Worm (Caenorhabditis elegans) whole organism, early embryonic: ENCODE results near the gene srg-48.

Experiments
- B0310.2 ChIP-seq: sonication (generic microtip); optimal IDR thresholded peaks from 2 replicates; lab custom pipeline; 2016; ENCODE audit warnings: mild to moderate bottlenecking, missing genetic modification characterization, missing compliant biosample characterization
- F13C5.2 ChIP-seq: sonication (generic microtip); optimal IDR thresholded peaks from 2 replicates; lab custom pipeline; 2017; ENCODE audit warnings: mild to moderate bottlenecking, missing genetic modification characterization, inconsistent platforms, missing compliant biosample characterization
- aly-1 ChIP-seq: sonication (generic microtip); optimal IDR thresholded peaks from 2 replicates; lab custom pipeline; 2016; ENCODE audit warnings: missing genetic modification characterization, missing compliant biosample characterization
- ama-1 ChIP-seq: fragments of 150-350 bp; optimal IDR thresholded peaks from 2 replicates; lab custom pipeline; 2014
- ceh-13 ChIP-seq: fragments of 200-800 bp; sonication (Bioruptor generic); optimal IDR thresholded peaks from 2 replicates; lab custom pipeline; 2018; ENCODE audit warnings: mild to moderate bottlenecking, missing genetic modification characterization, missing compliant biosample characterization
- ceh-36 ChIP-seq: sonication (generic microtip); optimal IDR thresholded peaks from 2 replicates; lab custom pipeline; 2016; ENCODE audit warnings: missing genetic modification characterization, inconsistent platforms, missing compliant biosample characterization
- ets-7 ChIP-seq: sonication (generic microtip); optimal IDR thresholded peaks from 2 replicates; lab custom pipeline; 2016; ENCODE audit warnings: missing genotype, missing genetic modification characterization, missing compliant biosample characterization
- flt-1 ChIP-seq: fragments of 200-800 bp; sonication (Bioruptor generic); IDR thresholded peaks from 2 replicates; pipeline ENCODE4 v1.3.6; 2022; ENCODE audit warnings: missing genetic modification characterization, missing compliant biosample characterization
- hmbx-1 ChIP-seq: sonication (generic microtip); optimal IDR thresholded peaks from 2 replicates; lab custom pipeline; 2016; ENCODE audit warnings: mild to moderate bottlenecking, missing genetic modification characterization, missing compliant biosample characterization
- hmg-4 ChIP-seq: fragments of 200-800 bp; sonication (Bioruptor generic); optimal IDR thresholded peaks from 2 replicates; lab custom pipeline; 2018; ENCODE audit warnings: mild to moderate bottlenecking, missing genetic modification characterization, missing compliant biosample characterization
- hnd-1 ChIP-seq: sonication (generic microtip); optimal IDR thresholded peaks from 2 replicates; lab custom pipeline; 2016; ENCODE audit warnings: missing genetic modification characterization, missing compliant biosample characterization
- pes-1 ChIP-seq: fragments of 200-800 bp; sonication (Bioruptor generic); IDR thresholded peaks from 2 replicates; pipeline ENCODE4 v1.3.6; 2022; ENCODE audit warnings: missing genetic modification reagents, missing genetic modification characterization, missing compliant biosample characterization
- scrt-1 ChIP-seq: fragments of 200-800 bp; sonication (Bioruptor generic); IDR thresholded peaks from 2 replicates; pipeline ENCODE4 v1.3.6; 2022; ENCODE audit warnings: missing genetic modification characterization, missing compliant biosample characterization
- sea-1 ChIP-seq: fragments of 200-800 bp; sonication (Bioruptor generic); conservative IDR thresholded peaks from 2 replicates; pipeline ENCODE4 v1.3.6; 2022; ENCODE audit warnings: missing genetic modification characterization, missing compliant biosample characterization
- tbx-11 ChIP-seq: fragments of 200-800 bp; sonication (Bioruptor generic); IDR thresholded peaks from 2 replicates; pipeline ENCODE4 v1.3.6; 2022; ENCODE audit warnings: missing genetic modification characterization, missing compliant biosample characterization
- tbx-37 ChIP-seq: fragments of 200-800 bp; sonication (Bioruptor generic); conservative IDR thresholded peaks from 2 replicates; pipeline ENCODE4 v1.3.6; 2022; ENCODE audit warnings: missing genetic modification reagents, missing genetic modification characterization, missing compliant biosample characterization
- tra-4 ChIP-seq: sonication (generic microtip); optimal IDR thresholded peaks from 2 replicates; lab custom pipeline; 2017; ENCODE audit warnings: missing genetic modification characterization, missing compliant biosample characterization

srg-48 gene

DNA sequence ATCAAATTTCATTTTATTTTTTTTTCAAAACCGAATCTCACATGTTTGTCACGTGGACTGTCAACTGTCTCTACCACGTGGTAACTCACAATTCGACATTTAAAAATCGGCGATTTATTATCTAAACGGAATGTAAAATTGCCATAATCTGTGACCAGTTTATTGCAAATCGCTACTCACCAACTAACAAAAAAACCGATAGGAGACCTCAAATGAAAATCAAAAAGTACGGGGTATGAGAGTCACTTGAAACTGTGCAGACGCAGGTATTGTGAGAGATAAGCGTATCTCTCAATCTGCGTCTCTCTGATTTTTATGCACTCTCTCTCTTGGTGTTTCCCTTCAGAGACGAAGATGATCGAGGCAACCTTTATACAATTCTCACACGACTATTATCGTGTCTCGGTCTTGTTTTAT lies 24.4 kb upstream of the srg-48 start:
- TF ChIP-seq tra-4: no peak
- TF ChIP-seq ets-7 (tag; lab: Kevin White, UChicago): no peak
- TF ChIP-seq ceh-36: no peak
- no peak for TF ChIP-seq hmbx-1 (tag; lab: Kevin White, UChicago)
- no peak for TF ChIP-seq B0310.2 (tag; lab: Kevin White, UChicago)
- no peak for TF ChIP-seq F13C5.2 (tag; lab: Kevin White, UChicago)
- no peak for TF ChIP-seq sea-1 (GFP tag; lab: Robert Waterston, UW)

DNA sequence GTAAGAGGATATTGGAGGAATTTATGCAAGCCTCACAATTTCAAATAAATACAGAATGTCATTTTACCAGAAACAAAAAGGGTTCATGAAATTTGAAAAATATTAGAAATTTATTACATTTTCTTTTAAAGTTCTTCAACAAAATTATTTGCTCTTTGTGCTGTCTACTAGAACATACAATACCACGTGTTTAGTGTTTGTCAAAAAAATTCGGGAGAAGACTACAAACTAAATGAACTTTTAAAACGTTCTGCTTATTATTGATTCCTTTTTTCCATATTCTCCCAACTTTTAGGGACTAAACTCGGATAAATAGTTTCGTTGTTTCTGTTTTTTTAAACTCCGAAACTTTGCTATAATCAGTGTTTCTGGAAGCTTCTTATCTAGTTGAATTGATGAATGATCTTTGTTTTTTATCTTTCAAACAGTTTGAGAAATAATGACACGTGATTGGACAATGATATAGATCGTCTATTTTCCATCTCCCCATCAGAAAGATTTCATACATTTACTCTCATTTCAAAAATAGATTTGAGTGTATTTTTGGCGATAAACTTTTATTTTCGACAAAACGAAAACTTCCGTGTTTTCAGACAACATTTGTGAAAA lies 23.5 kb upstream of the srg-48 start:
- TF ChIP-seq tra-4: no peak
- no peak for TF ChIP-seq tbx-11
- TF ChIP-seq flt-1 (GFP tag; lab: Robert Waterston, UW): no peak
- no peak for TF ChIP-seq scrt-1
- TF ChIP-seq tbx-37 (GFP tag; lab: Robert Waterston, UW): no peak

DNA sequence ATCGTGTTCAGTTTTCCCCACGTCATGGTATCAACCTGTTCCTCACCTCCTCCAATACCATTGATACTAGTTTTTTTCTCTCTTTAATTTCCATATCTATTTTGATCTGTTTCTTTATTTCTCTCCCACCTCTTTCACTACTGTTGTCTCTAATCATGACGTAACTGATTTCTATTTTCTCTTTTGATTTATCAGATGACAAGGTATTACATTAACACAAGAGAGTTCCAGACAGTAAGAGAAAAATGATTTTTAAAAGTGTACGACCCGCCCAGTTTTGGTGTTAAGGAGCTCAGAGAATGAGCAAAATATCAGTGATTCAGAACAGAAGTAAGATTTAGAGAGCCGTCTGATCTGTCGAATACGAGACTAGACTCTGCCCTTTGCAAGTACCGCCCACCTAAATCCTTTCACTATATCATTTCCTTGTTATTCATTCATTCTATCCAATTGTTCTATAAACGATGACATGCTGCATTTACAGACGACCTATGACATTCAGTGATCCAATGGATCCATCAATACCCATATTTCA lies 22.5 kb upstream of the srg-48 start, which contains the start of gene nhr-105:
Gene nhr-105, plus strand, starts transcription at position 485 of the 535 bp plus-strand sequence.
- TF ChIP-seq tbx-37 (GFP tag; lab: Robert Waterston, UW) (no peak), B0310.2 (tag; lab: Kevin White, UChicago) (no peak), ceh-13 (GFP tag; lab: Kevin White, UChicago) (no peak), hmbx-1 (tag; lab: Kevin White, UChicago) (no peak)

DNA sequence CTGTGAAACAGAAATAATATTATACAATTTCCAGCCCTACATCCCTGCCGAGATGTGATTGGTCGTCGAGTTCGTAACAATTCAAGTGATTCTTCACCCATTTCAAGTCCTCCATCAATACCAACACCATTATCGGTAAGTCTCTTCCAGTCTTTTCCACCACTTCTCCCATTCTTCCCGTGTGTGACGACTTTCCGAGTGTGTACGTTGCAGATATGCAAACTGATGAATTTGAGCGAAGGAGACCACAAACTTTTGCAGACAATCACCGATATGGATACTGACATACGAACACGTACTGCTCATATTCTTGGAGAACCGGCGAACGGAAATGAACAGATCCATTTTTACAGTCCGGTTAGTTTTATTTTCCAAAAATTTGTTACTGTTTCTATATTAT lies 20.7 kb upstream of the srg-48 start:
- TF ChIP-seq B0310.2 (tag; lab: Kevin White, UChicago): no peak
- TF ChIP-seq ama-1 (lab: Kevin White, UChicago): no peak
- TF ChIP-seq tbx-11: no peak

DNA sequence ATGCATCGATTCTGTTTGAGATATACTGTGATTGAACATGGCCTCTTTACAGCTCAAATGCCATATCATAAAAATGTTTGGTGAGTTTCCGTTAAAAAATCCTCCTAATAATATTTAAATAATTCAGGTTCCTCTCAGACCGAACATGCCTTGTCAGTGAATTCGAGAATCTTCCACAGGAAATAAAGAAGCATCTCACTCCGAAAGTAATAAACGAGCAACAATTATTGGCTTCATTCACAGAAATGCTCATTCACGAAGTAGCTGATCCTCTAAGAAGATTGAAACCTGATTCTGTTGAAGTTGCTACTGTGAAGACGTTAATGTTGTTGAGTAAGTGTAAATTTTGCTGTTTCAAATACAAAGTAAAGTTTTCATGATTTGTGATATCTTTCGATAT lies 20.1 kb upstream of the srg-48 start:
- TF ChIP-seq tra-4 (no peak), ceh-13 (GFP tag; lab: Kevin White, UChicago) (no peak), sea-1 (GFP tag; lab: Robert Waterston, UW) (no peak), flt-1 (GFP tag; lab: Robert Waterston, UW) (no peak), hmg-4 (GFP tag; lab: Kevin White, UChicago) (no peak), aly-1 (tag; lab: Kevin White, UChicago) (no peak), ceh-36 (no peak), F13C5.2 (tag; lab: Kevin White, UChicago) (no peak), tbx-37 (GFP tag; lab: Robert Waterston, UW) (no peak), pes-1 (GFP tag; lab: Robert Waterston, UW) (no peak), scrt-1 (no peak), ama-1 (lab: Kevin White, UChicago) (no peak), ets-7 (tag; lab: Kevin White, UChicago) (no peak), tbx-11 (no peak), B0310.2 (tag; lab: Kevin White, UChicago) (no peak), hnd-1 (tag; lab: Kevin White, UChicago) (no peak)

DNA sequence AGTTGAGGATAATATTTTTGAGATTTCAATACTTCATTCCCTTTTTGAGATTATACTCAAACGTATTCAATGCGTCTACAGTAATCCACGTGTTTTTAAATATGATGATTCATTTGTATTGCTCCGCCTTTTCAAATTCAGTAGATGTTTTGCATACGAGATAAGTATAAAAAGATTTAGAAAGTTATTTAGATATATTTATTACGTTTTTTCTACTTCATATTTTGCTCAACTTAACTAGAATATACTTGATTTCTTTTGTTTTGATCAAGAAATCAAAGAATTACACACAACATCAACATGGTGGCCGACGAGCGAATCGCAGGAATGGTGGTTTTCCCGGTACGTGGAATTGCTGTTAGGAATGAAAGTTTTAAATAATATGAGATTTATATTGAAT lies 14.5 kb upstream of the srg-48 start, which contains the start of gene srx-50:
Gene srx-50, plus strand, starts transcription at position 301 of the 400 bp plus-strand sequence.
- TF ChIP-seq ama-1 (lab: Kevin White, UChicago) (no peak), F13C5.2 (tag; lab: Kevin White, UChicago) (no peak), scrt-1 (no peak), pes-1 (GFP tag; lab: Robert Waterston, UW) (no peak), aly-1 (tag; lab: Kevin White, UChicago) (no peak), hmbx-1 (tag; lab: Kevin White, UChicago) (no peak), tra-4 (no peak), ceh-13 (GFP tag; lab: Kevin White, UChicago) (no peak)

DNA sequence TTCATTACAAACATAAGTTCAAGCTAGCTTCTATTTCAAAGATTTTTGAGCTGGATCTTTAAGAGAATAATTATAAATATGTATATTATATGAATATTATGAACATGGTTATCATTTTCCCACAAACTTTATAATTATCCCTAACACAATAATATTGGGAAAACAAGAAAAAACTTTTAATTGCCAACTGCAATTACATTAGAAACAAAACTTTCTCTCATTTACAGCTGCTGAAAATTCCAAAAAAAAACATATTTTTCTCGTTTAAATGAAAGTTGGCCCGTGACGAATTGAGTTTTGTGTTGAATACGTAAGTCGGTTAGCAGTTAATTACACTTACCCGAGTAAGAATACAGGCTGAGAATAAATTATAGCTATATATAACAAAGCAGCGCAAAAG lies 9.5 kb upstream of the srg-48 start:
- no peak for TF ChIP-seq ceh-13 (GFP tag; lab: Kevin White, UChicago)
- no peak for TF ChIP-seq tra-4
- no peak for TF ChIP-seq B0310.2 (tag; lab: Kevin White, UChicago)
- TF ChIP-seq hnd-1 (tag; lab: Kevin White, UChicago): no peak
- no peak for TF ChIP-seq ets-7 (tag; lab: Kevin White, UChicago)
- no peak for TF ChIP-seq pes-1 (GFP tag; lab: Robert Waterston, UW)
- TF ChIP-seq flt-1 (GFP tag; lab: Robert Waterston, UW): no peak

DNA sequence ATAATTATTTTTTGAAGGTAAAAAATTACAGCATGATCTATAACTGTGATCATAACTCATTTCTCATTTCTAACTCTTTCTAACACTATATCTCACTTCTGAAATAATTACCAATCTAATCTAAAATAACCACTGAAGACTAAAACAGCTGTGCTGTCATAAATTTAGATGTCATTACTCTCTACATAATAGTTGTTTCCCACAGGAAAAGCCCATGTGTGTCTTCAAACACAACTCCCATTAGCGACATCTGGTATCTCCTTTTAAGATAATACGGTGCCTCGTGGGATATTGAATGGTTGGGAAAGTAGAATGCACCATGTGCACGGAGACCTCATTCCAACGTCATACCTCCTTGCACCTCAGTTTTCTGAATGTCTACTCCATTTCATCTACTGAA lies 7.2 kb upstream of the srg-48 start, which contains the start of gene Y43B11AL.1:
Gene Y43B11AL.1, plus strand, starts transcription at position 301 of the 400 bp plus-strand sequence.
- TF ChIP-seq hmg-4 (GFP tag; lab: Kevin White, UChicago) (no peak), ceh-13 (GFP tag; lab: Kevin White, UChicago) (no peak), tbx-11 (no peak), hnd-1 (tag; lab: Kevin White, UChicago) (no peak), ets-7 (tag; lab: Kevin White, UChicago) (no peak), F13C5.2 (tag; lab: Kevin White, UChicago) (no peak), scrt-1 (no peak), flt-1 (GFP tag; lab: Robert Waterston, UW) (no peak)
